Worm (Caenorhabditis elegans) whole organism, late embryonic: Measurements from ENCODE around the gene R05H10.7.

ENCODE experiments used
- C38D4.7 ChIP-seq: fragments of 200-800 bp; sonication (Bioruptor generic); optimal IDR thresholded peaks from 2 replicates; lab custom pipeline; 2018; ENCODE audit warnings: mild to moderate bottlenecking, missing genetic modification characterization, moderate library complexity, missing compliant biosample characterization
- K09A11.1 ChIP-seq: sonication (generic microtip); optimal IDR thresholded peaks from 2 replicates; lab custom pipeline; 2017; ENCODE audit warnings: antibody characterized with exemption, mild to moderate bottlenecking, missing genetic modification characterization, missing compliant biosample characterization; ENCODE audit not compliant: insufficient read depth
- T23F11.4 ChIP-seq: fragments of 200-800 bp; sonication (Bioruptor generic); optimal IDR thresholded peaks from 2 replicates; lab custom pipeline; 2018; ENCODE audit warnings: mild to moderate bottlenecking, missing genetic modification characterization, missing compliant biosample characterization
- ahr-1 ChIP-seq: sonication (generic microtip); optimal IDR thresholded peaks from 2 replicates; lab custom pipeline; 2016; ENCODE audit warnings: missing genetic modification characterization, missing compliant biosample characterization
- ama-1 ChIP-seq: fragments of 150-350 bp; optimal IDR thresholded peaks from 2 replicates; lab custom pipeline; 2014
- ceh-18 ChIP-seq: sonication (generic microtip); optimal IDR thresholded peaks from 2 replicates; lab custom pipeline; 2016; ENCODE audit warnings: missing genetic modification characterization, missing compliant biosample characterization
- ceh-19 ChIP-seq: fragments of 200-800 bp; sonication (Bioruptor generic); optimal IDR thresholded peaks from 2 replicates; lab custom pipeline; 2018; ENCODE audit warnings: mild to moderate bottlenecking, missing genetic modification characterization, missing compliant biosample characterization
- ceh-2 ChIP-seq: sonication (generic microtip); optimal IDR thresholded peaks from 2 replicates; lab custom pipeline; 2016; ENCODE audit warnings: missing genotype, missing genetic modification characterization, missing compliant biosample characterization
- ceh-22 ChIP-seq: sonication (generic microtip); optimal IDR thresholded peaks from 2 replicates; lab custom pipeline; 2017; ENCODE audit warnings: missing biosample characterization, missing genetic modification characterization
- ceh-30 ChIP-seq: fragments of 150-350 bp; optimal IDR thresholded peaks from 2 replicates; lab custom pipeline; 2014; ENCODE audit warnings: missing biosample characterization, missing genetic modification characterization
- ceh-31 ChIP-seq: sonication (generic microtip); optimal IDR thresholded peaks from 2 replicates; lab custom pipeline; 2016; ENCODE audit warnings: missing genetic modification characterization, missing compliant biosample characterization
- ceh-45 ChIP-seq: fragments of 200-800 bp; sonication (Bioruptor generic); IDR thresholded peaks from 2 replicates; pipeline ENCODE4 v1.3.6; 2022; ENCODE audit warnings: missing genetic modification reagents, missing genetic modification characterization, missing compliant biosample characterization
- ceh-48 ChIP-seq: sonication (generic microtip); optimal IDR thresholded peaks from 2 replicates; lab custom pipeline; 2016; ENCODE audit warnings: missing genetic modification characterization, inconsistent platforms, missing compliant biosample characterization
- che-1 ChIP-seq: sonication (generic microtip); optimal IDR thresholded peaks from 2 replicates; lab custom pipeline; 2016; ENCODE audit warnings: mild to moderate bottlenecking, missing genetic modification characterization, missing compliant biosample characterization
- dmd-4 ChIP-seq: sonication (generic microtip); optimal IDR thresholded peaks from 2 replicates; lab custom pipeline; 2016; ENCODE audit warnings: borderline replicate concordance, missing genetic modification characterization, missing compliant biosample characterization
- dve-1 ChIP-seq: sonication (generic microtip); optimal IDR thresholded peaks from 2 replicates; lab custom pipeline; 2017; ENCODE audit warnings: antibody characterized with exemption, mild to moderate bottlenecking, missing genetic modification characterization, missing compliant biosample characterization
- elt-2 ChIP-seq: sonication (generic microtip); optimal IDR thresholded peaks from 2 replicates; lab custom pipeline; 2016; ENCODE audit warnings: missing genetic modification reagents, missing genetic modification characterization, missing compliant biosample characterization
- elt-4 ChIP-seq: sonication (generic microtip); optimal IDR thresholded peaks from 2 replicates; lab custom pipeline; 2016; ENCODE audit warnings: missing genetic modification characterization, missing compliant biosample characterization
- ets-4 ChIP-seq: sonication (generic microtip); optimal IDR thresholded peaks from 2 replicates; lab custom pipeline; 2016; ENCODE audit warnings: missing genetic modification characterization, missing compliant biosample characterization
- fax-1 ChIP-seq: sonication (generic microtip); optimal IDR thresholded peaks from 2 replicates; lab custom pipeline; 2016; ENCODE audit warnings: missing genotype, missing genetic modification characterization, missing compliant biosample characterization
- fkh-10 ChIP-seq: fragments of 150-350 bp; optimal IDR thresholded peaks from 2 replicates; lab custom pipeline; 2014; ENCODE audit warnings: missing biosample characterization, missing genetic modification reagents, missing genetic modification characterization
- gmeb-2 ChIP-seq: sonication (generic microtip); optimal IDR thresholded peaks from 2 replicates; lab custom pipeline; 2016; ENCODE audit warnings: missing genetic modification characterization, inconsistent platforms, missing compliant biosample characterization
- hlh-15 ChIP-seq: sonication (generic microtip); optimal IDR thresholded peaks from 2 replicates; lab custom pipeline; 2016; ENCODE audit warnings: missing genetic modification characterization, missing compliant biosample characterization
- lim-6 ChIP-seq: sonication (generic microtip); optimal IDR thresholded peaks from 2 replicates; lab custom pipeline; 2016; ENCODE audit warnings: missing genetic modification characterization, missing compliant biosample characterization
- lin-11 ChIP-seq: fragments of 200-800 bp; sonication (Bioruptor generic); optimal IDR thresholded peaks from 2 replicates; lab custom pipeline; 2018; ENCODE audit warnings: mild to moderate bottlenecking, missing genetic modification characterization, missing compliant biosample characterization
- madf-2 ChIP-seq: sonication (generic microtip); optimal IDR thresholded peaks from 2 replicates; lab custom pipeline; 2017; ENCODE audit warnings: missing genetic modification characterization, missing compliant biosample characterization
- mec-3 ChIP-seq: sonication (generic microtip); optimal IDR thresholded peaks from 2 replicates; lab custom pipeline; 2016; ENCODE audit warnings: borderline replicate concordance, missing genetic modification characterization, missing compliant biosample characterization
- pag-3 ChIP-seq: sonication (generic microtip); optimal IDR thresholded peaks from 2 replicates; lab custom pipeline; 2016; ENCODE audit warnings: missing compliant biosample characterization, missing genetic modification characterization, borderline replicate concordance
- pat-9 ChIP-seq: fragments of 200-800 bp; sonication (Bioruptor generic); optimal IDR thresholded peaks from 2 replicates; lab custom pipeline; 2018; ENCODE audit warnings: mild to moderate bottlenecking, missing genetic modification characterization, moderate library complexity, missing compliant biosample characterization
- pax-1 ChIP-seq: fragments of 150-350 bp; optimal IDR thresholded peaks from 2 replicates; lab custom pipeline; 2014; ENCODE audit warnings: missing biosample characterization, missing genetic modification characterization
- pha-2 ChIP-seq: sonication (generic microtip); optimal IDR thresholded peaks from 2 replicates; lab custom pipeline; 2017; ENCODE audit warnings: mild to moderate bottlenecking, missing genetic modification characterization, missing compliant biosample characterization
- pqm-1 ChIP-seq: sonication (generic microtip); optimal IDR thresholded peaks from 2 replicates; lab custom pipeline; 2016; ENCODE audit warnings: missing genetic modification characterization, missing compliant biosample characterization
- pros-1 ChIP-seq: fragments of 150-350 bp; optimal IDR thresholded peaks from 2 replicates; lab custom pipeline; 2014; ENCODE audit warnings: missing biosample characterization, missing genetic modification reagents, missing genetic modification characterization
- ref-2 ChIP-seq: sonication (generic microtip); optimal IDR thresholded peaks from 2 replicates; lab custom pipeline; 2016; ENCODE audit warnings: missing genetic modification characterization, missing compliant biosample characterization
- rnt-1 ChIP-seq: sonication (generic microtip); optimal IDR thresholded peaks from 2 replicates; lab custom pipeline; 2016; ENCODE audit warnings: missing genetic modification characterization, missing compliant biosample characterization
- sdc-2 ChIP-seq: sonication (generic microtip); optimal IDR thresholded peaks from 2 replicates; lab custom pipeline; 2016; ENCODE audit warnings: missing genotype, missing genetic modification characterization, missing compliant biosample characterization
- sox-2 ChIP-seq: fragments of 200-800 bp; sonication (Bioruptor generic); IDR thresholded peaks from 2 replicates; pipeline ENCODE4 v1.3.6; 2022; ENCODE audit warnings: missing genetic modification reagents, missing genetic modification characterization, missing compliant biosample characterization
- sox-4 ChIP-seq: sonication (generic microtip); optimal IDR thresholded peaks from 2 replicates; lab custom pipeline; 2017; ENCODE audit warnings: mild to moderate bottlenecking, missing genetic modification characterization, inconsistent platforms, missing compliant biosample characterization
- syd-9 ChIP-seq: sonication (generic microtip); optimal IDR thresholded peaks from 2 replicates; lab custom pipeline; 2016; ENCODE audit warnings: mild to moderate bottlenecking, missing genetic modification characterization, moderate library complexity, missing compliant biosample characterization
- tbx-2 ChIP-seq: sonication (generic microtip); optimal IDR thresholded peaks from 2 replicates; lab custom pipeline; 2016; ENCODE audit warnings: missing genetic modification characterization, missing compliant biosample characterization
- tbx-7 ChIP-seq: sonication (generic microtip); optimal IDR thresholded peaks from 2 replicates; lab custom pipeline; 2016; ENCODE audit warnings: missing genotype, missing genetic modification characterization, missing compliant biosample characterization
- ttx-3 ChIP-seq: sonication (generic microtip); optimal IDR thresholded peaks from 2 replicates; lab custom pipeline; 2016; ENCODE audit warnings: missing genetic modification reagents, missing genetic modification characterization, missing compliant biosample characterization
- unc-3 ChIP-seq, 2 experiments: fragments of 200-800 bp in 1 of 2; sonication (Bioruptor generic) in 1 of 2; sonication (generic microtip) in 1 of 2; conservative IDR thresholded peaks in 1 of 2; optimal IDR thresholded peaks in 1 of 2; 2 replicates each; pipeline versions ENCODE4 v1.3.6 to Lab custom; 2016 to 2022; ENCODE audit warnings: missing compliant biosample characterization in 2 of 2, missing genetic modification characterization in 2 of 2, missing genetic modification reagents in 1 of 2
- unc-42 ChIP-seq: sonication (generic microtip); optimal IDR thresholded peaks from 2 replicates; lab custom pipeline; 2016; ENCODE audit warnings: missing genotype, missing genetic modification characterization, missing compliant biosample characterization
- unc-55 ChIP-seq: sonication (generic microtip); optimal IDR thresholded peaks from 2 replicates; lab custom pipeline; 2017; ENCODE audit warnings: missing biosample characterization, missing genetic modification reagents, missing genetic modification characterization
- unc-86 ChIP-seq: sonication (generic microtip); optimal IDR thresholded peaks from 2 replicates; lab custom pipeline; 2016; ENCODE audit warnings: missing genetic modification characterization, missing compliant biosample characterization
- zip-5 ChIP-seq: sonication (generic microtip); optimal IDR thresholded peaks from 2 replicates; lab custom pipeline; 2016; ENCODE audit warnings: missing genetic modification characterization, missing compliant biosample characterization

The R05H10.7 gene

ce11 chrII:14844253-14844652, 11.1 kb upstream of the R05H10.7 start:
- TF ChIP-seq tbx-2 (tag; lab: Kevin White, UChicago) (no peak), ceh-48 (tag; lab: Kevin White, UChicago) (no peak), K09A11.1 (tag; lab: Kevin White, UChicago) (no peak), elt-4 (tag; lab: Kevin White, UChicago) (no peak)

ce11 chrII:14849897-14850296, 5.4 kb upstream of the R05H10.7 start:
- TF ChIP-seq pha-2 (tag; lab: Kevin White, UChicago) (no peak), C38D4.7 (no peak), unc-42 (no peak), ceh-45 (GFP tag; lab: Robert Waterston, UW) (no peak), ahr-1 (no peak), mec-3 (no peak), ceh-18 (tag; lab: Kevin White, UChicago) (no peak), lin-11 (tag; lab: Kevin White, UChicago) (no peak), fax-1 (tag; lab: Kevin White, UChicago) (no peak), ceh-30 (tag; lab: Kevin White, UChicago) (no peak), T23F11.4 (GFP tag; lab: Kevin White, UChicago) (no peak), lim-6 (tag; lab: Kevin White, UChicago) (no peak), rnt-1 (tag; lab: Kevin White, UChicago) (no peak), ama-1 (lab: Kevin White, UChicago) (no peak), pqm-1 (no peak), zip-5 (tag; lab: Kevin White, UChicago) (no peak), hlh-15 (tag; lab: Kevin White, UChicago) (no peak)

ce11 chrII:14851483-14851882, 3.8 kb upstream of the R05H10.7 start, which contains the start of gene R05H10.1:
TSS of gene R05H10.1 (plus strand) at chrII:14851816.
- TF ChIP-seq fkh-10 (GFP tag; lab: Kevin White, UChicago) (no peak), dmd-4 (tag; lab: Kevin White, UChicago) (no peak), sdc-2 (tag; lab: Kevin White, UChicago) (no peak), unc-42 (no peak), ceh-22 (tag; lab: Kevin White, UChicago) (no peak), elt-2 (tag; lab: Kevin White, UChicago) (no peak), sox-2 (GFP tag; lab: Robert Waterston, UW) (no peak), lin-11 (tag; lab: Kevin White, UChicago) (no peak), pat-9 (no peak), K09A11.1 (tag; lab: Kevin White, UChicago) (no peak), sox-4 (tag; lab: Kevin White, UChicago) (no peak), pag-3 (tag; lab: Kevin White, UChicago) (no peak), pros-1 (no peak), unc-86 (tag; lab: Kevin White, UChicago) (no peak), unc-55 (no peak), T23F11.4 (GFP tag; lab: Kevin White, UChicago) (no peak)
- TF ChIP-seq, all 69 proteins: peak for 0

- TF ChIP-seq ahr-1 (no peak), ceh-2 (tag; lab: Kevin White, UChicago) (peak; percentile 49), unc-3 (GFP tag; conservative IDR thresholded peaks at IDR 0.05; lab: Robert Waterston, UW) (0 out of 2 replicates have a peak, but pooled peaks have one; percentile 14), unc-3 (tag; optimal IDR thresholded peaks at IDR 0.05; lab: Kevin White, UChicago) (no peak), fax-1 (tag; lab: Kevin White, UChicago) (no peak), elt-2 (tag; lab: Kevin White, UChicago) (peak; percentile 47), ceh-31 (tag; lab: Kevin White, UChicago) (peak; percentile 61), pax-1 (tag; lab: Kevin White, UChicago) (no peak), ceh-22 (tag; lab: Kevin White, UChicago) (no peak), dve-1 (tag; lab: Kevin White, UChicago) (no peak), ceh-19 (GFP tag; lab: Kevin White, UChicago) (peak; percentile 1), che-1 (peak; percentile 39), pha-2 (tag; lab: Kevin White, UChicago) (peak; percentile 24), ref-2 (peak; percentile 19), ttx-3 (tag; lab: Kevin White, UChicago) (no peak), ets-4 (tag; lab: Kevin White, UChicago) (peak; percentile 59), zip-5 (tag; lab: Kevin White, UChicago) (peak; percentile 49), ceh-45 (GFP tag; lab: Robert Waterston, UW) (no peak), gmeb-2 (no peak), tbx-7 (peak; percentile 44), madf-2 (tag; lab: Kevin White, UChicago) (no peak), unc-55 (no peak), syd-9 (no peak)
Measured at ce11 chrII:14856922-14857321, 1.6 kb downstream of the R05H10.7 start, which contains the start of gene rbm-28. TSS of gene rbm-28 (plus strand) at chrII:14857259.
